Worm (Caenorhabditis elegans): ENCODE results near the gene C05D12.7.

The C05D12.7 gene

DNA sequence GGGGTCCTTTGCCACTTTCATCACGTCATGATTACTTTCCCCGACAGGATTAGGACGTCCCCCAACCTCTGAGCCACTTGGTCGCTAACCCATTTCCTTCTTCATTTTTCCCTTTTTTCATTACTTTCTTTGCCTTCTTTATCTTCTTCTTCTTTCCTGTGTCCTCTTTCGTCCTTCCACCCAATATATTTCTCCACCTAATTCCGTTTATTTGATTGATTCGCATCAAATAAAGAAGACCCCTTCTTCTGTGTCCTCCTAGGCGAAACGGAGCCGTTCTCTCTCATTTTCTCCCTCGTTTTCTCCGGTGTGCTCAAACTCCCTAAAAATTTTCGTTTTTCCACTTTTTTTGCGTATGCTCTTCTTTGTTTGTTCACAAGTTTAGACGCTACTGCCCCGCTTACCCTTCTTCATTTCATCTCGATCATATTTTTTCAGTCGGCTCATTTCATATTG is at the start of gene C05D12.7:
Gene C05D12.7, plus strand, starts transcription at position 406 of the 456 bp plus-strand sequence.
- TF ChIP-seq unc-86 (tag; optimal IDR thresholded peaks at IDR 0.05) (no peak), ceh-2 (tag; optimal IDR thresholded peaks at IDR 0.05) (no peak), unc-42 (tag; optimal IDR thresholded peaks at IDR 0.05) (peak; percentile 57), dmd-4 (tag; optimal IDR thresholded peaks at IDR 0.05; ENCODE audit: borderline replicate concordance) (no peak)

ce11 chrII:11361751-11362150 is 48.1 kb upstream of the C05D12.7 start:
- no peak for TF ChIP-seq lim-6 (tag; optimal IDR thresholded peaks at IDR 0.05)

- no peak for TF ChIP-seq ahr-1 (tag; optimal IDR thresholded peaks at IDR 0.05)
- no peak for TF ChIP-seq syd-9 (tag; optimal IDR thresholded peaks at IDR 0.05)
- TF ChIP-seq ceh-18 (tag; optimal IDR thresholded peaks at IDR 0.05): no peak
- no peak for TF ChIP-seq rnt-1 (tag; optimal IDR thresholded peaks at IDR 0.05)
- no peak for TF ChIP-seq zip-5 (tag; optimal IDR thresholded peaks at IDR 0.05)
- TF ChIP-seq ttx-3 (tag; optimal IDR thresholded peaks at IDR 0.05): no peak
- no peak for TF ChIP-seq ceh-45 (GFP tag; IDR thresholded peaks at IDR 0.05)
Observed at ce11 chrII:11371981-11372380, 37.9 kb upstream of the C05D12.7 start, which contains the start of gene C33B4.2. TSS of gene C33B4.2 (minus strand) at chrII:11372145.

DNA sequence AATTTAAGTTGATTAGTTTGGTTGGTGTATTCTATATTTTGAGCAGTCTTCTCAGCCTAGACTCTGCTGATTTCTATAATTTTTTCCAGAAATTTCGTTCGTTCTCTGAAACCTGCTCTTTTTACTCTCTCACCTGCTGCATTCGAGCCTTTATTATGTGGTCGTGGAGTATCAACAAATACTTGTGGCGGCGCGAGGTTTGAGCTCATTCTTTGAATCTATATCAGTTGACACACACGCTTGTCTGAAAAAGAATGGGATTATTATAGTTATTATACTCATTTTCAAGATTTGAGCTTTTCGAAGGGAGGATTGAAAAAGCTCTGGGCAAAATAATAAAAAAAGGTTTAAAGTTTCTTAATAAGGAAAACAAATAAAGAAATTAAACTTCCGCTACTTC is 33.9 kb upstream of the C05D12.7 start:
- no peak for TF ChIP-seq pag-3 (tag; optimal IDR thresholded peaks at IDR 0.05; ENCODE audit: borderline replicate concordance)
- TF ChIP-seq ceh-45 (GFP tag; IDR thresholded peaks at IDR 0.05): no peak
- TF ChIP-seq ceh-48 (tag; optimal IDR thresholded peaks at IDR 0.05): no peak
- TF ChIP-seq sdc-2 (tag; optimal IDR thresholded peaks at IDR 0.05): no peak
- no peak for TF ChIP-seq elt-2 (tag; optimal IDR thresholded peaks at IDR 0.05)
- TF ChIP-seq mec-3 (tag; optimal IDR thresholded peaks at IDR 0.05; ENCODE audit: borderline replicate concordance): no peak
- TF ChIP-seq gmeb-2 (tag; optimal IDR thresholded peaks at IDR 0.05): no peak
- TF ChIP-seq C38D4.7 (GFP tag; optimal IDR thresholded peaks at IDR 0.05): no peak
- no peak for TF ChIP-seq unc-55 (GFP tag; optimal IDR thresholded peaks at IDR 0.05)
- TF ChIP-seq npax-4 (tag; optimal IDR thresholded peaks at IDR 0.05): no peak
- TF ChIP-seq fax-1 (tag; optimal IDR thresholded peaks at IDR 0.05): no peak
- TF ChIP-seq K09A11.1 (tag; optimal IDR thresholded peaks at IDR 0.05; ENCODE audit: insufficient read depth): no peak
- no peak for TF ChIP-seq ceh-2 (tag; optimal IDR thresholded peaks at IDR 0.05)
- TF ChIP-seq ahr-1 (tag; optimal IDR thresholded peaks at IDR 0.05): no peak
- no peak for TF ChIP-seq hlh-15 (tag; optimal IDR thresholded peaks at IDR 0.05)
- TF ChIP-seq nhr-11 (tag; optimal IDR thresholded peaks at IDR 0.05): no peak
- no peak for TF ChIP-seq syd-9 (tag; optimal IDR thresholded peaks at IDR 0.05)

DNA sequence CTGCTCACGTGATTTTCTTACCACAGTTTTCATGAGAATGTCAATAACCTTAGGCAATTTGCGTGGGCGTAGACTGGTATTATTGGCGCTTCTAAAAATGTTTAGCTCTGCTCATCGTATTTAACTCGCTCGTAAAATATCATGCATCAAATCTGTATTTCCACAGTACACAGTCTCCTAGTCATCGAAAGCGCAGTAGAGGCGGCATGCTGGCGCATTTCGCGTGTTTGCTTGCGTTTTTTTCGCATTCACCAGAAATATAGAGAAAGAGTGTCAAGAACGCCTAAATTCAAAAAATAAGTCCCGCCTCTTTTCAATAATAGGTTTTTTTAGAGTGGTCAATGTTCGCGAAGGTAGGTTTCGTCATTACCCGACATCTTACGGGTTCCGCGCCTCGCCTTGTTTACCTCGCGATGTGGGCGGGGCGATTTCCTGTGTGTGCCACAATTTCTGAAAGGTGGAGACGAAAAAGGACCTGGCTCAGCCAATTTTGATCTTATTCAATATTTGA is 33.2 kb upstream of the C05D12.7 start:
- TF ChIP-seq unc-55 (GFP tag; optimal IDR thresholded peaks at IDR 0.05): no peak
- TF ChIP-seq ahr-1 (tag; optimal IDR thresholded peaks at IDR 0.05): no peak
- no peak for TF ChIP-seq rnt-1 (tag; optimal IDR thresholded peaks at IDR 0.05)
- TF ChIP-seq fax-1 (tag; optimal IDR thresholded peaks at IDR 0.05): no peak
- no peak for TF ChIP-seq hlh-8 (tag; optimal IDR thresholded peaks at IDR 0.05)
- TF ChIP-seq ceh-31 (tag; optimal IDR thresholded peaks at IDR 0.05): no peak
- no peak for TF ChIP-seq dmd-4 (tag; optimal IDR thresholded peaks at IDR 0.05; ENCODE audit: borderline replicate concordance)
- TF ChIP-seq sox-4 (tag; optimal IDR thresholded peaks at IDR 0.05): no peak
- no peak for TF ChIP-seq tbx-2 (tag; optimal IDR thresholded peaks at IDR 0.05)
- TF ChIP-seq zip-5 (tag; optimal IDR thresholded peaks at IDR 0.05): no peak
- TF ChIP-seq ceh-48 (tag; optimal IDR thresholded peaks at IDR 0.05): no peak
- TF ChIP-seq ttx-3 (tag; optimal IDR thresholded peaks at IDR 0.05): no peak
- TF ChIP-seq lim-6 (tag; optimal IDR thresholded peaks at IDR 0.05): no peak
- no peak for TF ChIP-seq Y22D7AL.16 (tag; optimal IDR thresholded peaks at IDR 0.05)
- no peak for TF ChIP-seq elt-4 (tag; optimal IDR thresholded peaks at IDR 0.05)

ce11 chrII:11377700-11378099 is 32.2 kb upstream of the C05D12.7 start:
- TF ChIP-seq C38D4.7 (GFP tag; optimal IDR thresholded peaks at IDR 0.05) (no peak), npax-4 (tag; optimal IDR thresholded peaks at IDR 0.05) (no peak), hlh-15 (tag; optimal IDR thresholded peaks at IDR 0.05) (no peak), unc-42 (tag; optimal IDR thresholded peaks at IDR 0.05) (no peak), ceh-45 (GFP tag; IDR thresholded peaks at IDR 0.05) (no peak)
